Fruit fly (Drosophila melanogaster) whole organism, embryonic: Measurements from ENCODE around the gene CG11843.

ENCODE experiments used
- ATbp ChIP-seq: fragments of 200-800 bp; sonication (Bioruptor generic); optimal IDR thresholded peaks from 2 replicates; lab custom pipeline; 2017; ENCODE audit warnings: missing biosample characterization, mild to moderate bottlenecking, missing genetic modification characterization, missing genetic modification reagents
- Atf3 ChIP-seq: fragments of 200-800 bp; sonication (Bioruptor generic); optimal IDR thresholded peaks from 3 replicates; lab custom pipeline; 2016; ENCODE audit warnings: missing biosample characterization, missing genetic modification characterization
- CG10209 ChIP-seq: fragments of 200-800 bp; sonication (Bioruptor generic); optimal IDR thresholded peaks from 3 replicates; lab custom pipeline; 2017; ENCODE audit warnings: missing biosample characterization, mild to moderate bottlenecking, missing genetic modification characterization, missing genetic modification reagents
- CG10431 ChIP-seq: fragments of 200-800 bp; sonication (Bioruptor generic); optimal IDR thresholded peaks from 3 replicates; lab custom pipeline; 2018; ENCODE audit warnings: missing biosample characterization, mild to moderate bottlenecking, missing genetic modification characterization
- CG11456 ChIP-seq: fragments of 200-800 bp; sonication (Bioruptor generic); IDR thresholded peaks from 3 replicates; pipeline ENCODE4 v1.3.6; 2022; ENCODE audit warnings: missing biosample characterization, missing genetic modification characterization
- CG12071 ChIP-seq: fragments of 200-800 bp; sonication (Bioruptor generic); optimal IDR thresholded peaks from 3 replicates; lab custom pipeline; 2018; ENCODE audit warnings: missing biosample characterization, mild to moderate bottlenecking, missing genetic modification characterization
- CG1233 ChIP-seq: fragments of 200-800 bp; sonication (Bioruptor generic); optimal IDR thresholded peaks from 4 replicates; lab custom pipeline; 2018; ENCODE audit warnings: missing biosample characterization, mild to moderate bottlenecking, missing genetic modification characterization
- CG14014 ChIP-seq: fragments of 200-800 bp; sonication (Bioruptor generic); IDR thresholded peaks from 2 replicates; pipeline ENCODE4 v1.3.6; 2022; ENCODE audit warnings: missing biosample characterization, missing genetic modification characterization
- CG14710 ChIP-seq: fragments of 200-800 bp; sonication (Bioruptor generic); optimal IDR thresholded peaks from 3 replicates; lab custom pipeline; 2019; ENCODE audit warnings: missing biosample characterization, mild to moderate bottlenecking, missing genetic modification characterization, moderate library complexity
- CG15479 ChIP-seq: fragments of 200-800 bp; sonication (Bioruptor generic); optimal IDR thresholded peaks from 3 replicates; lab custom pipeline; 2019; ENCODE audit warnings: missing biosample characterization, mild to moderate bottlenecking, missing genetic modification characterization, moderate library complexity
- CG15696 ChIP-seq: fragments of 200-800 bp; sonication (Bioruptor generic); optimal IDR thresholded peaks from 2 replicates; lab custom pipeline; 2019; ENCODE audit warnings: missing biosample characterization, mild to moderate bottlenecking, missing genetic modification characterization, moderate library complexity
- CG1603 ChIP-seq: fragments of 200-800 bp; sonication (Bioruptor generic); optimal IDR thresholded peaks from 2 replicates; lab custom pipeline; 2019; ENCODE audit warnings: missing biosample characterization, mild to moderate bottlenecking, missing genetic modification characterization, moderate library complexity
- CG17328 ChIP-seq: fragments of 200-800 bp; sonication (Bioruptor generic); IDR thresholded peaks from 2 replicates; pipeline ENCODE4 v1.3.6; 2022; ENCODE audit warnings: missing biosample characterization, missing genetic modification characterization
- CG17568 ChIP-seq: fragments of 200-800 bp; sonication (Bioruptor generic); optimal IDR thresholded peaks from 2 replicates; lab custom pipeline; 2018; ENCODE audit warnings: missing biosample characterization, mild to moderate bottlenecking, missing genetic modification characterization, moderate library complexity
- CG17912 ChIP-seq: fragments of 200-800 bp; sonication (Bioruptor generic); optimal IDR thresholded peaks from 2 replicates; lab custom pipeline; 2018; ENCODE audit warnings: missing biosample characterization, mild to moderate bottlenecking, missing genetic modification characterization
- CG1832 ChIP-seq: fragments of 200-800 bp; sonication (Bioruptor generic); optimal IDR thresholded peaks from 2 replicates; lab custom pipeline; 2017; ENCODE audit warnings: missing biosample characterization, mild to moderate bottlenecking, missing genetic modification characterization, inconsistent platforms
- CG18476 ChIP-seq: fragments of 200-800 bp; sonication (Bioruptor generic); optimal IDR thresholded peaks from 2 replicates; lab custom pipeline; 2016; ENCODE audit warnings: missing biosample characterization, mild to moderate bottlenecking, missing genetic modification characterization
- CG4360 ChIP-seq: fragments of 200-800 bp; sonication (Bioruptor generic); IDR thresholded peaks from 2 replicates; pipeline ENCODE4 v1.3.6; 2022; ENCODE audit warnings: missing biosample characterization, missing genetic modification characterization
- CG4707 ChIP-seq: fragments of 200-800 bp; sonication (Bioruptor generic); optimal IDR thresholded peaks from 2 replicates; lab custom pipeline; 2018; ENCODE audit warnings: missing biosample characterization, mild to moderate bottlenecking, missing genetic modification characterization, moderate library complexity
- CG5953 ChIP-seq: fragments of 200-800 bp; sonication (Bioruptor generic); IDR thresholded peaks from 2 replicates; pipeline ENCODE4 v1.3.6; 2022; ENCODE audit warnings: missing biosample characterization, missing genetic modification characterization
- CG6689 ChIP-seq: fragments of 200-800 bp; sonication (Bioruptor generic); IDR thresholded peaks from 2 replicates; pipeline ENCODE4 v1.3.6; 2022; ENCODE audit warnings: missing biosample characterization, missing genetic modification characterization
- CG7839 ChIP-seq: fragments of 200-800 bp; sonication (Bioruptor generic); optimal IDR thresholded peaks from 3 replicates; lab custom pipeline; 2018; ENCODE audit warnings: missing biosample characterization, mild to moderate bottlenecking, missing genetic modification characterization, moderate library complexity
- CG8089 ChIP-seq: fragments of 200-800 bp; sonication (Bioruptor generic); optimal IDR thresholded peaks from 3 replicates; lab custom pipeline; 2016; ENCODE audit warnings: missing biosample characterization, missing genetic modification characterization
- CG8290 ChIP-seq, 3 experiments: fragments of 200-800 bp; sonication (Bioruptor generic); optimal IDR thresholded peaks; 2 replicates each; lab custom pipeline; 2016 to 2019; ENCODE audit warnings: missing biosample characterization in 3 of 3, missing genetic modification characterization in 3 of 3, mild to moderate bottlenecking in 2 of 3, moderate library complexity in 1 of 3
- CG9437 ChIP-seq: fragments of 200-800 bp; sonication (Bioruptor generic); optimal IDR thresholded peaks from 2 replicates; lab custom pipeline; 2018; ENCODE audit warnings: missing biosample characterization, mild to moderate bottlenecking, missing genetic modification characterization
- D ChIP-seq, 2 experiments: fragments of 200-800 bp in 1 of 2; fragments of >200 bp in 1 of 2; sonication (Bioruptor generic) in 1 of 2; optimal IDR thresholded peaks; 2 replicates in 1 of 2; 3 replicates in 1 of 2; lab custom pipeline; 2017; ENCODE audit warnings: mild to moderate bottlenecking in 1 of 2, missing biosample characterization in 1 of 2, missing genetic modification characterization in 1 of 2, missing genetic modification reagents in 1 of 2
- Lhr ChIP-seq: fragments of 200-800 bp; sonication (Bioruptor generic); optimal IDR thresholded peaks from 3 replicates; lab custom pipeline; 2017; ENCODE audit warnings: mild to moderate bottlenecking, missing biosample characterization, missing genetic modification reagents, missing genetic modification characterization
- Nf-YB ChIP-seq: fragments of 200-800 bp; sonication (Bioruptor generic); optimal IDR thresholded peaks from 3 replicates; lab custom pipeline; 2019; ENCODE audit warnings: missing biosample characterization, mild to moderate bottlenecking, missing genetic modification characterization, moderate library complexity
- Sox102F ChIP-seq: fragments of 200-800 bp; sonication (Bioruptor generic); optimal IDR thresholded peaks from 2 replicates; lab custom pipeline; 2018; ENCODE audit warnings: missing biosample characterization, mild to moderate bottlenecking, missing genetic modification characterization, moderate library complexity
- Stat92E ChIP-seq, 3 experiments: fragments of >200 bp in 2 of 3; fragments of 200-800 bp in 1 of 3; sonication (Bioruptor generic) in 1 of 3; optimal IDR thresholded peaks; 2 replicates each; lab custom pipeline; 2017 to 2019; ENCODE audit warnings: missing biosample characterization in 3 of 3, missing genetic modification characterization in 3 of 3, mild to moderate bottlenecking in 1 of 3, moderate library complexity in 1 of 3
- cg ChIP-seq: fragments of 200-800 bp; sonication (Bioruptor generic); optimal IDR thresholded peaks from 3 replicates; lab custom pipeline; 2019; ENCODE audit warnings: missing biosample characterization, mild to moderate bottlenecking, missing genetic modification characterization, moderate library complexity
- dm ChIP-seq: fragments of 200-800 bp; sonication (Bioruptor generic); optimal IDR thresholded peaks from 3 replicates; lab custom pipeline; 2016; ENCODE audit warnings: missing biosample characterization, missing genetic modification characterization
- dmrt11E ChIP-seq: fragments of 200-800 bp; sonication (Bioruptor generic); optimal IDR thresholded peaks from 3 replicates; lab custom pipeline; 2018; ENCODE audit warnings: missing biosample characterization, mild to moderate bottlenecking, missing genetic modification characterization, moderate library complexity
- ewg ChIP-seq: fragments of 200-800 bp; sonication (Bioruptor generic); optimal IDR thresholded peaks from 3 replicates; lab custom pipeline; 2017; ENCODE audit warnings: mild to moderate bottlenecking, missing biosample characterization, missing genetic modification reagents, missing genetic modification characterization
- gro ChIP-seq: fragments of 200-800 bp; sonication (Bioruptor generic); optimal IDR thresholded peaks from 2 replicates; lab custom pipeline; 2016; ENCODE audit warnings: missing biosample characterization, missing genetic modification characterization
- oc ChIP-seq: fragments of 200-800 bp; sonication (Bioruptor generic); optimal IDR thresholded peaks from 2 replicates; lab custom pipeline; 2018; ENCODE audit warnings: missing biosample characterization, mild to moderate bottlenecking, missing genetic modification characterization, moderate library complexity
- odd ChIP-seq: fragments of 200-800 bp; sonication (Bioruptor generic); optimal IDR thresholded peaks from 2 replicates; lab custom pipeline; 2017; ENCODE audit warnings: missing biosample characterization, mild to moderate bottlenecking, missing genetic modification characterization
- org-1 ChIP-seq: fragments of 200-800 bp; sonication (Bioruptor generic); optimal IDR thresholded peaks from 2 replicates; lab custom pipeline; 2017; ENCODE audit warnings: missing biosample characterization, missing genetic modification characterization
- pita ChIP-seq: fragments of 200-800 bp; sonication (Bioruptor generic); optimal IDR thresholded peaks from 2 replicates; lab custom pipeline; 2017; ENCODE audit warnings: missing biosample characterization, mild to moderate bottlenecking, missing genetic modification characterization
- pros ChIP-seq: fragments of 200-800 bp; sonication (Bioruptor generic); optimal IDR thresholded peaks from 3 replicates; lab custom pipeline; 2019; ENCODE audit warnings: missing biosample characterization, mild to moderate bottlenecking, missing genetic modification characterization, moderate library complexity
- scrt ChIP-seq: fragments of 200-800 bp; sonication (Bioruptor generic); optimal IDR thresholded peaks from 2 replicates; lab custom pipeline; 2018; ENCODE audit warnings: missing biosample characterization, mild to moderate bottlenecking, missing genetic modification characterization, moderate library complexity
- sens ChIP-seq: fragments of 200-800 bp; sonication (Bioruptor generic); peaks from one replicate; lab custom pipeline; 2016; ENCODE audit warnings: missing biosample characterization, missing genetic modification characterization
- twi ChIP-seq: fragments of 200-800 bp; optimal IDR thresholded peaks from 2 replicates; lab custom pipeline; 2019; ENCODE audit warnings: missing biosample characterization, mild to moderate bottlenecking, missing genetic modification characterization, moderate library complexity
- zen ChIP-seq: fragments of 200-800 bp; sonication (Bioruptor generic); optimal IDR thresholded peaks from 3 replicates; lab custom pipeline; 2018; ENCODE audit warnings: missing biosample characterization, mild to moderate bottlenecking, missing genetic modification characterization, moderate library complexity
- zf30C ChIP-seq: fragments of 200-800 bp; sonication (Bioruptor generic); optimal IDR thresholded peaks from 3 replicates; lab custom pipeline; 2018; ENCODE audit warnings: missing biosample characterization, mild to moderate bottlenecking, missing genetic modification characterization

The CG11843 gene

dm6 chr3R:29083459-29084457, 29.6 kb downstream of the CG11843 start (continued):
- TF ChIP-seq CG14014 (GFP tag; lab: Robert Waterston, UW): no peak
- TF ChIP-seq CG17912: peak; percentile 27
- TF ChIP-seq CG1832 (GFP tag; lab: Kevin White, UChicago): peak; percentile 44
- TF ChIP-seq CG4707: peak; percentile 54
- TF ChIP-seq dmrt11E (tag; lab: Kevin White, UChicago): peak; percentile 31
- TF ChIP-seq CG9437: no peak
- no peak for TF ChIP-seq CG8290 (GFP tag; optimal IDR thresholded peaks at IDR 0.05; lab: Kevin White, UChicago)
- peak; percentile 9 to 10 for TF ChIP-seq CG8290 (tag; optimal IDR thresholded peaks at IDR 0.05; lab: Kevin White, UChicago)
- peak; percentile 6 for TF ChIP-seq CG15696 (tag; lab: Kevin White, UChicago)
- TF ChIP-seq oc: peak; percentile 32
- TF ChIP-seq zen (tag; lab: Kevin White, UChicago): peak; percentile 1
- peak; percentile 25 for TF ChIP-seq CG14710
- no peak for TF ChIP-seq CG8089 (GFP tag; lab: Kevin White, UChicago)
- peak; percentile 76 for TF ChIP-seq CG15479 (GFP tag; lab: Kevin White, UChicago)
- no peak for TF ChIP-seq CG1233 (GFP tag; lab: Kevin White, UChicago)
- TF ChIP-seq CG10209 (GFP tag; lab: Kevin White, UChicago): no peak
- TF ChIP-seq Lhr: peak; percentile 21
- no peak for TF ChIP-seq CG17328 (GFP tag; lab: Robert Waterston, UW)
- TF ChIP-seq cg (GFP tag; lab: Kevin White, UChicago): peak; percentile 81
- no peak for TF ChIP-seq CG10431
- peak; percentile 13 for TF ChIP-seq org-1
- peak; percentile 10 for TF ChIP-seq odd (GFP tag; lab: Kevin White, UChicago)
- no peak for TF ChIP-seq CG11456 (GFP tag; lab: Robert Waterston, UW)
- 0 out of 2 replicates have a peak, but pooled peaks have one; percentile 24 for TF ChIP-seq CG4360
- no peak for TF ChIP-seq CG18476 (GFP tag; lab: Kevin White, UChicago)
- TF ChIP-seq CG17568 (GFP tag; lab: Kevin White, UChicago): peak; percentile 30
- TF ChIP-seq CG12071 (GFP tag; lab: Kevin White, UChicago): peak; percentile 45
- TF ChIP-seq pros (GFP tag; lab: Kevin White, UChicago): peak; percentile 5
- peak; percentile 69 for TF ChIP-seq sens (GFP tag; lab: Kevin White, UChicago)
- no peak for TF ChIP-seq ewg
- peak; percentile 30 for TF ChIP-seq CG1603
- no peak for TF ChIP-seq dm (GFP tag; lab: Kevin White, UChicago)
- TF ChIP-seq CG6689 (GFP tag; lab: Robert Waterston, UW): no peak
- no peak for TF ChIP-seq CG5953 (GFP tag; lab: Robert Waterston, UW)
- peak; percentile 70 for TF ChIP-seq ATbp (GFP tag; lab: Kevin White, UChicago)
- TF ChIP-seq D (optimal IDR thresholded peaks at IDR 0.05; lab: Kevin White, UChicago): no peak
- no peak for TF ChIP-seq D (GFP tag; optimal IDR thresholded peaks at IDR 0.05; lab: Kevin White, UChicago)
- TF ChIP-seq scrt (GFP tag; lab: Kevin White, UChicago): no peak
- peak; percentile 13 for TF ChIP-seq Nf-YB
- TF ChIP-seq zf30C (GFP tag; lab: Kevin White, UChicago): no peak
- TF ChIP-seq gro: no peak
- peak; percentile 89 for TF ChIP-seq twi (tag; lab: Kevin White, UChicago)
- TF ChIP-seq CG7839: no peak
- no peak for TF ChIP-seq Sox102F (GFP tag; lab: Kevin White, UChicago)
- TF ChIP-seq Atf3 (GFP tag; lab: Kevin White, UChicago): no peak
- TF ChIP-seq Stat92E (GFP tag; optimal IDR thresholded peaks at IDR 0.05; lab: Kevin White, UChicago): peak in 1 of 3 experiments; percentile 36
- no peak for TF ChIP-seq pita
